Worm (Caenorhabditis elegans): ENCODE measurements around the gene C17G10.1.
A peak's percentile ranks its signal among the peaks of the same experiment; 100 is the strongest.

Gene C17G10.1

ce11 chrII:5572082-5572746 lies 24.1 kb upstream of the C17G10.1 start:
- TF ChIP-seq hmg-1.2 (GFP tag; IDR thresholded peaks at IDR 0.05), result 0 out of 2 replicates have a peak, but pooled peaks have one; percentile 32
- peak; percentile 7 for TF ChIP-seq atf-7 (tag; optimal IDR thresholded peaks at IDR 0.05)
- TF ChIP-seq F57C9.4 (tag; optimal IDR thresholded peaks at IDR 0.05), result no peak
- TF ChIP-seq chd-7 (tag; optimal IDR thresholded peaks at IDR 0.05), result peak; percentile 35
- no peak for TF ChIP-seq Y53G8AR.9 (GFP tag; conservative IDR thresholded peaks at IDR 0.05)
- TF ChIP-seq nhr-80 (tag; optimal IDR thresholded peaks at IDR 0.05), result peak; percentile 38
- TF ChIP-seq cebp-1 (GFP tag; IDR thresholded peaks at IDR 0.05), result no peak
- TF ChIP-seq cebp-1 (tag; optimal IDR thresholded peaks at IDR 0.05), result peak; percentile 28
- no peak for TF ChIP-seq F55B11.4 (tag; optimal IDR thresholded peaks at IDR 0.05; ENCODE audit: borderline replicate concordance, insufficient read depth)
- peak; percentile 5 for TF ChIP-seq ztf-26 (tag; optimal IDR thresholded peaks at IDR 0.05)
- TF ChIP-seq madf-10 (tag; optimal IDR thresholded peaks at IDR 0.05), result no peak
- no peak for TF ChIP-seq snpc-3.4 (tag; optimal IDR thresholded peaks at IDR 0.05)
- peak; percentile 18 for TF ChIP-seq lin-40 (tag; optimal IDR thresholded peaks at IDR 0.05)
- peak; percentile 9 for TF ChIP-seq ama-1 (optimal IDR thresholded peaks at IDR 0.05)
- no peak for TF ChIP-seq ama-1 (GFP tag; optimal IDR thresholded peaks at IDR 0.05)
- no peak for TF ChIP-seq him-1 (tag; optimal IDR thresholded peaks at IDR 0.05)
- TF ChIP-seq attf-5 (GFP tag; optimal IDR thresholded peaks at IDR 0.05), result peak; percentile 5
- no peak for TF ChIP-seq snpc-4 (GFP tag; optimal IDR thresholded peaks at IDR 0.05)
- peak in 1 of 4 experiments; percentile 51 for TF ChIP-seq snpc-4 (tag; optimal IDR thresholded peaks at IDR 0.05)

ce11 chrII:5574925-5575324 lies 21.4 kb upstream of the C17G10.1 start:
- TF ChIP-seq C06A6.2 (GFP tag; conservative IDR thresholded peaks at IDR 0.05), result 0 out of 2 replicates have a peak, but pooled peaks have one; percentile 26
- TF ChIP-seq rpc-1 (optimal IDR thresholded peaks at IDR 0.05), result no peak
- TF ChIP-seq rpc-1 (tag; optimal IDR thresholded peaks at IDR 0.05), result no peak
- no peak for TF ChIP-seq hlh-12 (tag; optimal IDR thresholded peaks at IDR 0.05)
- TF ChIP-seq let-607 (tag; optimal IDR thresholded peaks at IDR 0.05), result peak; percentile 49 to 76
- TF ChIP-seq ztf-25 (GFP tag; IDR thresholded peaks at IDR 0.05), result no peak
- TF ChIP-seq F57C9.4 (tag; optimal IDR thresholded peaks at IDR 0.05), result no peak
- TF ChIP-seq lin-26 (GFP tag; IDR thresholded peaks at IDR 0.05), result peak; percentile 37; the same call in 1 of the 2 replicates
- no peak for TF ChIP-seq madf-10 (tag; optimal IDR thresholded peaks at IDR 0.05)
- no peak for TF ChIP-seq Y67H2A.10 (GFP tag; conservative IDR thresholded peaks at IDR 0.05)
- TF ChIP-seq zim-3 (tag; optimal IDR thresholded peaks at IDR 0.05), result peak; percentile 42
- TF ChIP-seq ccch-3 (GFP tag; optimal IDR thresholded peaks at IDR 0.05), result no peak
- TF ChIP-seq ama-1 (optimal IDR thresholded peaks at IDR 0.05), result peak; percentile 33
- no peak for TF ChIP-seq ama-1 (GFP tag; optimal IDR thresholded peaks at IDR 0.05)
- TF ChIP-seq snpc-3.4 (tag; optimal IDR thresholded peaks at IDR 0.05), result no peak
- no peak for TF ChIP-seq dpl-1 (GFP tag; optimal IDR thresholded peaks at IDR 0.05)
- no peak for TF ChIP-seq tlf-1 (GFP tag; optimal IDR thresholded peaks at IDR 0.05)
- TF ChIP-seq ztf-18 (tag; optimal IDR thresholded peaks at IDR 0.05), result no peak
- no peak for TF ChIP-seq ztf-3 (GFP tag; optimal IDR thresholded peaks at IDR 0.05)
- no peak for TF ChIP-seq die-1 (tag; optimal IDR thresholded peaks at IDR 0.05)
- peak; percentile 19; the same call in 1 of the 2 replicates for TF ChIP-seq hmg-1.2 (GFP tag; IDR thresholded peaks at IDR 0.05)
- no peak for TF ChIP-seq ceh-27 (GFP tag; optimal IDR thresholded peaks at IDR 0.05)
- no peak for TF ChIP-seq dpff-1 (tag; optimal IDR thresholded peaks at IDR 0.05)
- TF ChIP-seq lin-54 (GFP tag; optimal IDR thresholded peaks at IDR 0.05), result peak; percentile 6
- no peak for TF ChIP-seq bed-2 (GFP tag; IDR thresholded peaks at IDR 0.05)
- TF ChIP-seq lin-35 (GFP tag; optimal IDR thresholded peaks at IDR 0.05), result peak in 1 of 3 experiments; percentile 55
- TF ChIP-seq F37B4.10 (GFP tag; IDR thresholded peaks at IDR 0.05), result no peak
- TF ChIP-seq nfyb-1 (GFP tag; IDR thresholded peaks at IDR 0.05), result peak; percentile 67; the same call in 1 of the 2 replicates
- no peak for TF ChIP-seq ztf-6 (GFP tag; IDR thresholded peaks at IDR 0.05)
- TF ChIP-seq ztf-22 (GFP tag; optimal IDR thresholded peaks at IDR 0.05), result no peak
- TF ChIP-seq snpc-4 (GFP tag; optimal IDR thresholded peaks at IDR 0.05), result no peak
- peak in 1 of 4 experiments; percentile 20 for TF ChIP-seq snpc-4 (tag; optimal IDR thresholded peaks at IDR 0.05)
- no peak for TF ChIP-seq ets-4 (GFP tag; optimal IDR thresholded peaks at IDR 0.05)
- no peak for TF ChIP-seq B0019.2 (GFP tag; conservative IDR thresholded peaks at IDR 0.05)
- no peak for TF ChIP-seq C17E4.6 (GFP tag; IDR thresholded peaks at IDR 0.05)
- TF ChIP-seq F57A8.1 (GFP tag; optimal IDR thresholded peaks at IDR 0.05), result no peak

Measured in whole organism, young adult.